Worm (Caenorhabditis elegans) whole organism, late embryonic: Measurements from ENCODE around the gene mmcm-1.

ENCODE experiments used
- C08G9.2 ChIP-seq: sonication (generic microtip); optimal IDR thresholded peaks from 2 replicates; lab custom pipeline; 2016; ENCODE audit warnings: mild to moderate bottlenecking, missing genetic modification characterization, moderate library complexity, missing compliant biosample characterization
- C38D4.7 ChIP-seq: fragments of 200-800 bp; sonication (Bioruptor generic); optimal IDR thresholded peaks from 2 replicates; lab custom pipeline; 2018; ENCODE audit warnings: mild to moderate bottlenecking, missing genetic modification characterization, moderate library complexity, missing compliant biosample characterization
- F13H6.1 ChIP-seq: sonication (generic microtip); optimal IDR thresholded peaks from 2 replicates; lab custom pipeline; 2016; ENCODE audit warnings: missing genetic modification characterization, missing compliant biosample characterization
- Y22D7AL.16 ChIP-seq: sonication (generic microtip); optimal IDR thresholded peaks from 2 replicates; lab custom pipeline; 2016; ENCODE audit warnings: missing genetic modification characterization, missing compliant biosample characterization
- ahr-1 ChIP-seq: sonication (generic microtip); optimal IDR thresholded peaks from 2 replicates; lab custom pipeline; 2016; ENCODE audit warnings: missing genetic modification characterization, missing compliant biosample characterization
- ama-1 ChIP-seq: fragments of 150-350 bp; optimal IDR thresholded peaks from 2 replicates; lab custom pipeline; 2014
- ceh-14 ChIP-seq: sonication (generic microtip); optimal IDR thresholded peaks from 2 replicates; lab custom pipeline; 2016; ENCODE audit warnings: missing genotype, missing genetic modification characterization, missing compliant biosample characterization
- ceh-18 ChIP-seq: sonication (generic microtip); optimal IDR thresholded peaks from 2 replicates; lab custom pipeline; 2016; ENCODE audit warnings: missing genetic modification characterization, missing compliant biosample characterization
- ceh-24 ChIP-seq: sonication (generic microtip); optimal IDR thresholded peaks from 2 replicates; lab custom pipeline; 2016; ENCODE audit warnings: mild to moderate bottlenecking, missing genetic modification characterization, missing compliant biosample characterization
- ceh-30 ChIP-seq: fragments of 150-350 bp; optimal IDR thresholded peaks from 2 replicates; lab custom pipeline; 2014; ENCODE audit warnings: missing biosample characterization, missing genetic modification characterization
- ceh-31 ChIP-seq: sonication (generic microtip); optimal IDR thresholded peaks from 2 replicates; lab custom pipeline; 2016; ENCODE audit warnings: missing genetic modification characterization, missing compliant biosample characterization
- ceh-45 ChIP-seq: fragments of 200-800 bp; sonication (Bioruptor generic); IDR thresholded peaks from 2 replicates; pipeline ENCODE4 v1.3.6; 2022; ENCODE audit warnings: missing genetic modification reagents, missing genetic modification characterization, missing compliant biosample characterization
- ceh-48 ChIP-seq: sonication (generic microtip); optimal IDR thresholded peaks from 2 replicates; lab custom pipeline; 2016; ENCODE audit warnings: missing genetic modification characterization, inconsistent platforms, missing compliant biosample characterization
- che-1 ChIP-seq: sonication (generic microtip); optimal IDR thresholded peaks from 2 replicates; lab custom pipeline; 2016; ENCODE audit warnings: mild to moderate bottlenecking, missing genetic modification characterization, missing compliant biosample characterization
- dmd-4 ChIP-seq: sonication (generic microtip); optimal IDR thresholded peaks from 2 replicates; lab custom pipeline; 2016; ENCODE audit warnings: borderline replicate concordance, missing genetic modification characterization, missing compliant biosample characterization
- dve-1 ChIP-seq: sonication (generic microtip); optimal IDR thresholded peaks from 2 replicates; lab custom pipeline; 2017; ENCODE audit warnings: antibody characterized with exemption, mild to moderate bottlenecking, missing genetic modification characterization, missing compliant biosample characterization
- elt-2 ChIP-seq: sonication (generic microtip); optimal IDR thresholded peaks from 2 replicates; lab custom pipeline; 2016; ENCODE audit warnings: missing genetic modification reagents, missing genetic modification characterization, missing compliant biosample characterization
- elt-4 ChIP-seq: sonication (generic microtip); optimal IDR thresholded peaks from 2 replicates; lab custom pipeline; 2016; ENCODE audit warnings: missing genetic modification characterization, missing compliant biosample characterization
- ets-4 ChIP-seq: sonication (generic microtip); optimal IDR thresholded peaks from 2 replicates; lab custom pipeline; 2016; ENCODE audit warnings: missing genetic modification characterization, missing compliant biosample characterization
- fkh-10 ChIP-seq: fragments of 150-350 bp; optimal IDR thresholded peaks from 2 replicates; lab custom pipeline; 2014; ENCODE audit warnings: missing biosample characterization, missing genetic modification reagents, missing genetic modification characterization
- gmeb-2 ChIP-seq: sonication (generic microtip); optimal IDR thresholded peaks from 2 replicates; lab custom pipeline; 2016; ENCODE audit warnings: missing genetic modification characterization, inconsistent platforms, missing compliant biosample characterization
- hlh-13 ChIP-seq: fragments of 200-800 bp; sonication (Bioruptor generic); optimal IDR thresholded peaks from 2 replicates; lab custom pipeline; 2018; ENCODE audit warnings: mild to moderate bottlenecking, missing genetic modification characterization, missing compliant biosample characterization
- madf-2 ChIP-seq: sonication (generic microtip); optimal IDR thresholded peaks from 2 replicates; lab custom pipeline; 2017; ENCODE audit warnings: missing genetic modification characterization, missing compliant biosample characterization
- mec-3 ChIP-seq: sonication (generic microtip); optimal IDR thresholded peaks from 2 replicates; lab custom pipeline; 2016; ENCODE audit warnings: borderline replicate concordance, missing genetic modification characterization, missing compliant biosample characterization
- nhr-11 ChIP-seq: fragments of 150-350 bp; optimal IDR thresholded peaks from 2 replicates; lab custom pipeline; 2014; ENCODE audit warnings: missing biosample characterization, missing genetic modification characterization
- nhr-232 ChIP-seq: sonication (generic microtip); optimal IDR thresholded peaks from 2 replicates; lab custom pipeline; 2016; ENCODE audit warnings: missing genetic modification characterization, missing compliant biosample characterization
- pag-3 ChIP-seq: sonication (generic microtip); optimal IDR thresholded peaks from 2 replicates; lab custom pipeline; 2016; ENCODE audit warnings: missing compliant biosample characterization, missing genetic modification characterization, borderline replicate concordance
- pat-9 ChIP-seq: fragments of 200-800 bp; sonication (Bioruptor generic); optimal IDR thresholded peaks from 2 replicates; lab custom pipeline; 2018; ENCODE audit warnings: mild to moderate bottlenecking, missing genetic modification characterization, moderate library complexity, missing compliant biosample characterization
- pha-2 ChIP-seq: sonication (generic microtip); optimal IDR thresholded peaks from 2 replicates; lab custom pipeline; 2017; ENCODE audit warnings: mild to moderate bottlenecking, missing genetic modification characterization, missing compliant biosample characterization
- pha-4 ChIP-seq: fragments of 150-350 bp; optimal IDR thresholded peaks from 2 replicates; lab custom pipeline; 2018; ENCODE audit warnings: missing biosample characterization, missing genetic modification reagents, missing genetic modification characterization
- pros-1 ChIP-seq: fragments of 150-350 bp; optimal IDR thresholded peaks from 2 replicates; lab custom pipeline; 2014; ENCODE audit warnings: missing biosample characterization, missing genetic modification reagents, missing genetic modification characterization
- ref-2 ChIP-seq: sonication (generic microtip); optimal IDR thresholded peaks from 2 replicates; lab custom pipeline; 2016; ENCODE audit warnings: missing genetic modification characterization, missing compliant biosample characterization
- rnt-1 ChIP-seq: sonication (generic microtip); optimal IDR thresholded peaks from 2 replicates; lab custom pipeline; 2016; ENCODE audit warnings: missing genetic modification characterization, missing compliant biosample characterization
- sdc-2 ChIP-seq: sonication (generic microtip); optimal IDR thresholded peaks from 2 replicates; lab custom pipeline; 2016; ENCODE audit warnings: missing genotype, missing genetic modification characterization, missing compliant biosample characterization
- sox-4 ChIP-seq: sonication (generic microtip); optimal IDR thresholded peaks from 2 replicates; lab custom pipeline; 2017; ENCODE audit warnings: mild to moderate bottlenecking, missing genetic modification characterization, inconsistent platforms, missing compliant biosample characterization
- syd-9 ChIP-seq: sonication (generic microtip); optimal IDR thresholded peaks from 2 replicates; lab custom pipeline; 2016; ENCODE audit warnings: mild to moderate bottlenecking, missing genetic modification characterization, moderate library complexity, missing compliant biosample characterization
- tbx-2 ChIP-seq: sonication (generic microtip); optimal IDR thresholded peaks from 2 replicates; lab custom pipeline; 2016; ENCODE audit warnings: missing genetic modification characterization, missing compliant biosample characterization
- tbx-7 ChIP-seq: sonication (generic microtip); optimal IDR thresholded peaks from 2 replicates; lab custom pipeline; 2016; ENCODE audit warnings: missing genotype, missing genetic modification characterization, missing compliant biosample characterization
- unc-3 ChIP-seq, 2 experiments: fragments of 200-800 bp in 1 of 2; sonication (Bioruptor generic) in 1 of 2; sonication (generic microtip) in 1 of 2; conservative IDR thresholded peaks in 1 of 2; optimal IDR thresholded peaks in 1 of 2; 2 replicates each; pipeline versions ENCODE4 v1.3.6 to Lab custom; 2016 to 2022; ENCODE audit warnings: missing compliant biosample characterization in 2 of 2, missing genetic modification characterization in 2 of 2, missing genetic modification reagents in 1 of 2
- unc-42 ChIP-seq: sonication (generic microtip); optimal IDR thresholded peaks from 2 replicates; lab custom pipeline; 2016; ENCODE audit warnings: missing genotype, missing genetic modification characterization, missing compliant biosample characterization
- unc-55 ChIP-seq: sonication (generic microtip); optimal IDR thresholded peaks from 2 replicates; lab custom pipeline; 2017; ENCODE audit warnings: missing biosample characterization, missing genetic modification reagents, missing genetic modification characterization

Gene mmcm-1

DNA sequence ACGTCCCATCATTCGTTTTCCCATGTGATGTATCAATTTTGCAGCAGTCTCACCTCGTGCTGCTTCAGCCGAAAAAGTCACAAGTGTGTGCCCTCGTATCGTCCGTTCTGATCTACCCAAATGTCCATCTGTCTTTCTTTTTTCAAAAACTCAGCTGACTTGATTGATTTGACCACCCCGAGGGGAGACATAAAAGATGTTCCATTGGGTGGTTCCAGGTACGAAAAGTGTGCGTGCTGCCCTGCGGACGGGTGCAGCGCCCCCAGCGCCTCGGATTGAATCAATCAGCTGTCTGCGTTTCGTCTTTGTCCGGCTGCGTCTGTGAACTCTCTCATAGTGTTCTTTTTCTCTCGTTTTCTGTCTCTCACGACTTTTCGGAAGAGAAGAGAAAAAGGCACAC, 45.7 kb upstream of the mmcm-1 start (continued):
- TF ChIP-seq pha-2 (no peak), ref-2 (tag; lab: Kevin White, UChicago) (no peak), dmd-4 (no peak), nhr-11 (tag; lab: Kevin White, UChicago) (no peak), sdc-2 (tag; lab: Kevin White, UChicago) (no peak), elt-4 (tag; lab: Kevin White, UChicago) (no peak), unc-55 (GFP tag; lab: Kevin White, UChicago) (peak; percentile 59), unc-3 (GFP tag; conservative IDR thresholded peaks at IDR 0.05; lab: Robert Waterston, UW) (no peak), unc-3 (tag; optimal IDR thresholded peaks at IDR 0.05; lab: Kevin White, UChicago) (no peak), ama-1 (no peak), che-1 (tag; lab: Kevin White, UChicago) (no peak), ceh-30 (tag; lab: Kevin White, UChicago) (no peak), Y22D7AL.16 (tag; lab: Kevin White, UChicago) (no peak), rnt-1 (peak; percentile 24), fkh-10 (GFP tag; lab: Kevin White, UChicago) (no peak), sox-4 (tag; lab: Kevin White, UChicago) (no peak), C38D4.7 (GFP tag; lab: Kevin White, UChicago) (no peak), dve-1 (tag; lab: Kevin White, UChicago) (no peak), hlh-13 (no peak), pag-3 (no peak), mec-3 (no peak), tbx-2 (peak; percentile 7), ceh-31 (tag; lab: Kevin White, UChicago) (peak; percentile 40), nhr-232 (tag; lab: Kevin White, UChicago) (no peak), syd-9 (tag; lab: Kevin White, UChicago) (no peak), ahr-1 (tag; lab: Kevin White, UChicago) (no peak), C08G9.2 (tag; lab: Kevin White, UChicago) (no peak), ceh-48 (tag; lab: Kevin White, UChicago) (no peak), F13H6.1 (no peak), tbx-7 (tag; lab: Kevin White, UChicago) (no peak), pros-1 (tag; lab: Kevin White, UChicago) (no peak), ceh-18 (peak; percentile 30), ceh-14 (tag; lab: Kevin White, UChicago) (no peak), unc-42 (tag; lab: Kevin White, UChicago) (no peak), pat-9 (tag; lab: Kevin White, UChicago) (no peak), gmeb-2 (no peak)

DNA sequence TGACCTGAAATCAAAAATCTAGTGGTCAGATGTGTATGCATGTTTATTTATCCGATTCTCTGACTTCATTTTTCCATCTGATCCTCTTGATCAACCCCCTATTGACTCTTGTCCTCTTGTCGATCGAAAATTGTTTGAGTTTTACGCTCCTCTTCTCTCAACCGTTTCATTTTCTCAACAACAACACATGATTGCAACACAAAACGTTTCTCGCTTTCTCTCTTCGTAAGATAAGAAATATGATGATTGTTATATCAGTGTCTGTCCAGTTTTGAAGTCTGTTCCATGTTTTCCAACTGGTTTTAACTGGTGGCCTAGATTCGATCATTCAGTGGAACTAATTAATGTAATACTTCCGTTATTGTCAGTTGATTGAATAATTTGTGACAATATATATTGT, 44.6 kb upstream of the mmcm-1 start:
- TF ChIP-seq ets-4, result no peak
- TF ChIP-seq elt-2 (tag; lab: Kevin White, UChicago), result peak; percentile 3

DNA sequence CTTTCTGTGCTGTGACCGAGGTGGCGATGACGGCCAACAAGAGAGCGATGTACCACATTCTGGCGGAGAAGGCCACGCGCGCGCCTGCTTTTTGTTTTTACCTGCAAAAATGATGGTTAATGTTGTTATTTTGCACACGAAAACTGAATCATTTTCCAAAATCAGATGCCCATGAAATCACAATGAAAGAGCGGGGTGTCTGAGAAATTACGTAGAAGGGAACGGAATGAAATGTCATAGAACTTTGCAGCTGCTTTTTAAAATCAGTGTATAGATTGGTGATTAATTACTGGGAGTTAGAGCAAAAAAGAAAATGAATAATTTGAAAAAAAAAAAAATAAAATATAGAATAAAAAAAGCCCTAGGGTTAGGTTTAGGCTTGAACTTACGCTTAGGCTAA, 28.3 kb upstream of the mmcm-1 start, which contains the start of gene npl-10:
Gene npl-10 (minus strand): TSS at position 101 of the 400 bp plus-strand sequence.
- TF ChIP-seq ceh-45 (GFP tag; lab: Robert Waterston, UW) (no peak), unc-42 (tag; lab: Kevin White, UChicago) (no peak), pha-4 (tag; lab: Kevin White, UChicago) (no peak), ceh-24 (no peak), madf-2 (tag; lab: Kevin White, UChicago) (no peak), fkh-10 (GFP tag; lab: Kevin White, UChicago) (no peak)
